Worm (Caenorhabditis elegans): ENCODE results near the gene F25B4.4.

The F25B4.4 gene

DNA sequence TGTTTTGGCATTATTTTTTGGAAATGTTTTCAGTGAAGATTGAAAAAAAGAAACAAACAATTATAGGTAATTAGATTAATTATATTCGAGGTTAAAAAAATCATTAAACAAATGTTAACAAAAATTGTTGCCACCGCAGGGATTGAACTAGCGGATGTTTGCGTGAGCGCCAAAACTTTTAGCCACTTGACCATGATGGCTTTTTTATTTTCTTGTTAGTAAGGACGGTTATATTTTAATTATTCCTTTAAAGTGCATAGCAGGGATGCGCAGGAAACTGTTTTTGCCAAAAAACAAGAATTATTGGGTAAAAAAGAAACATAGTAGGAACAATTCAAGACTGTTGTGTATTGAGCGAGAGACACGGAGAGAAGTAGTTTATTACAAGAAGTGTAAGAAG is 17.3 kb upstream of the F25B4.4 start:
- no peak for TF ChIP-seq ama-1 (optimal IDR thresholded peaks at IDR 0.05)
- no peak for TF ChIP-seq nhr-129 (tag; optimal IDR thresholded peaks at IDR 0.05)
- peak; percentile 55 for TF ChIP-seq crh-2 (tag; optimal IDR thresholded peaks at IDR 0.05)
- TF ChIP-seq nhr-77 (tag; optimal IDR thresholded peaks at IDR 0.05), result no peak
- no peak for TF ChIP-seq nhr-12 (tag; optimal IDR thresholded peaks at IDR 0.05)
- no peak for TF ChIP-seq fos-1 (tag; optimal IDR thresholded peaks at IDR 0.05)
- TF ChIP-seq unc-55 (GFP tag; optimal IDR thresholded peaks at IDR 0.05), result no peak
- TF ChIP-seq gmeb-1 (tag; optimal IDR thresholded peaks at IDR 0.05), result peak; percentile 3
- no peak for TF ChIP-seq ztf-11 (tag; optimal IDR thresholded peaks at IDR 0.05)
- TF ChIP-seq dmd-4 (tag; optimal IDR thresholded peaks at IDR 0.05), result no peak
- no peak for TF ChIP-seq mbf-1 (tag; optimal IDR thresholded peaks at IDR 0.05)
- no peak for TF ChIP-seq sem-4 (tag; optimal IDR thresholded peaks at IDR 0.05)
- TF ChIP-seq R02D3.7 (tag; optimal IDR thresholded peaks at IDR 0.05), result no peak
- no peak for TF ChIP-seq peb-1 (tag; optimal IDR thresholded peaks at IDR 0.05)
- no peak for TF ChIP-seq nhr-10 (tag; optimal IDR thresholded peaks at IDR 0.05)
- TF ChIP-seq ceh-82 (tag; optimal IDR thresholded peaks at IDR 0.05), result no peak
- no peak for TF ChIP-seq mab-5 (tag; optimal IDR thresholded peaks at IDR 0.05)
- TF ChIP-seq lin-11 (tag; optimal IDR thresholded peaks at IDR 0.05), result no peak
- peak; percentile 66 for TF ChIP-seq nhr-21 (tag; optimal IDR thresholded peaks at IDR 0.05)
- no peak for TF ChIP-seq unc-62 (GFP tag; optimal IDR thresholded peaks at IDR 0.05)
- TF ChIP-seq zag-1 (tag; optimal IDR thresholded peaks at IDR 0.05), result no peak
- TF ChIP-seq alr-1 (tag; optimal IDR thresholded peaks at IDR 0.05), result no peak
- TF ChIP-seq ceh-16 (tag; optimal IDR thresholded peaks at IDR 0.05), result no peak
- no peak for TF ChIP-seq nhr-11 (tag; optimal IDR thresholded peaks at IDR 0.05)
- TF ChIP-seq sma-3 (GFP tag; optimal IDR thresholded peaks at IDR 0.05), result peak; percentile 65
- no peak for TF ChIP-seq ztf-4 (tag; optimal IDR thresholded peaks at IDR 0.05)
- TF ChIP-seq C34F6.9 (tag; optimal IDR thresholded peaks at IDR 0.05), result no peak
- peak; percentile 34 for TF ChIP-seq Y55F3AM.14 (GFP tag; optimal IDR thresholded peaks at IDR 0.05)
- TF ChIP-seq elt-3 (tag; optimal IDR thresholded peaks at IDR 0.05), result no peak
- TF ChIP-seq sma-9 (GFP tag; optimal IDR thresholded peaks at IDR 0.05), result peak; percentile 69
- no peak for TF ChIP-seq sma-9 (tag; optimal IDR thresholded peaks at IDR 0.05)
- TF ChIP-seq nhr-237 (tag; optimal IDR thresholded peaks at IDR 0.05), result no peak
- TF ChIP-seq lin-13 (GFP tag; optimal IDR thresholded peaks at IDR 0.05), result no peak
- no peak for TF ChIP-seq mdl-1 (tag; optimal IDR thresholded peaks at IDR 0.05)
- no peak for TF ChIP-seq elt-1 (tag; optimal IDR thresholded peaks at IDR 0.05)
- TF ChIP-seq ZK546.5 (tag; optimal IDR thresholded peaks at IDR 0.05), result no peak
- no peak for TF ChIP-seq ztf-1 (GFP tag; conservative IDR thresholded peaks at IDR 0.05)
- no peak for TF ChIP-seq blmp-1 (tag; optimal IDR thresholded peaks at IDR 0.05; ENCODE audit: insufficient read depth)
- TF ChIP-seq F13H6.1 (tag; optimal IDR thresholded peaks at IDR 0.05), result no peak
- TF ChIP-seq snpc-4 (tag; optimal IDR thresholded peaks at IDR 0.05), result no peak
- TF ChIP-seq nhr-6 (tag; optimal IDR thresholded peaks at IDR 0.05), result no peak
- no peak for TF ChIP-seq egl-27 (tag; optimal IDR thresholded peaks at IDR 0.05)

- TF ChIP-seq dmd-4 (tag; optimal IDR thresholded peaks at IDR 0.05), result no peak
- no peak for TF ChIP-seq mab-5 (tag; optimal IDR thresholded peaks at IDR 0.05)
- TF ChIP-seq sem-4 (tag; optimal IDR thresholded peaks at IDR 0.05), result no peak
- TF ChIP-seq elt-1 (tag; optimal IDR thresholded peaks at IDR 0.05), result no peak
- TF ChIP-seq nhr-6 (tag; optimal IDR thresholded peaks at IDR 0.05), result no peak
- no peak for TF ChIP-seq ztf-1 (GFP tag; conservative IDR thresholded peaks at IDR 0.05)
- no peak for TF ChIP-seq ztf-4 (tag; optimal IDR thresholded peaks at IDR 0.05)
- TF ChIP-seq nhr-12 (tag; optimal IDR thresholded peaks at IDR 0.05), result no peak
- TF ChIP-seq mdl-1 (tag; optimal IDR thresholded peaks at IDR 0.05), result no peak
- TF ChIP-seq blmp-1 (tag; optimal IDR thresholded peaks at IDR 0.05; ENCODE audit: insufficient read depth), result no peak
- TF ChIP-seq lin-39 (tag; optimal IDR thresholded peaks at IDR 0.05), result no peak
- no peak for TF ChIP-seq alr-1 (tag; optimal IDR thresholded peaks at IDR 0.05)
- no peak for TF ChIP-seq aly-2 (tag; optimal IDR thresholded peaks at IDR 0.05)
- no peak for TF ChIP-seq ama-1 (optimal IDR thresholded peaks at IDR 0.05)
- TF ChIP-seq ZK546.5 (tag; optimal IDR thresholded peaks at IDR 0.05), result no peak
These were observed 15.7 kb upstream of the F25B4.4 start for ce11 chrV:5668968-5669367.

Data from whole organism, L2 larva.